Worm (Caenorhabditis elegans) whole organism, young adult: Measurements from ENCODE around the gene lsd-1.

Experiments
- C06A6.2 ChIP-seq: fragments of 200-800 bp; sonication (Bioruptor generic); conservative IDR thresholded peaks from 2 replicates; pipeline ENCODE4 v1.3.6; 2022; ENCODE audit warnings: missing genetic modification characterization, missing compliant biosample characterization
- D2030.7 ChIP-seq: fragments of 200-800 bp; sonication (Bioruptor generic); IDR thresholded peaks from 2 replicates; pipeline ENCODE4 v1.3.6; 2022; ENCODE audit warnings: missing genetic modification reagents, missing genetic modification characterization, missing compliant biosample characterization
- F23B12.7 ChIP-seq: sonication (generic microtip); optimal IDR thresholded peaks from 2 replicates; lab custom pipeline; 2017; ENCODE audit warnings: missing genetic modification characterization, mild to moderate bottlenecking, missing compliant biosample characterization, antibody characterized with exemption, moderate library complexity; ENCODE audit not compliant: insufficient read depth
- F33H1.4 ChIP-seq: fragments of 200-800 bp; sonication (Bioruptor generic); IDR thresholded peaks from 2 replicates; pipeline ENCODE4 v1.3.6; 2022; ENCODE audit warnings: missing genetic modification reagents, missing genetic modification characterization, missing compliant biosample characterization
- F37B4.10 ChIP-seq: fragments of 200-800 bp; sonication (Bioruptor generic); IDR thresholded peaks from 2 replicates; pipeline ENCODE4 v1.3.6; 2022; ENCODE audit warnings: missing genetic modification characterization, missing compliant biosample characterization
- F52B5.7 ChIP-seq: sonication (generic microtip); optimal IDR thresholded peaks from 2 replicates; lab custom pipeline; 2016; ENCODE audit warnings: mild to moderate bottlenecking, missing genetic modification characterization, missing compliant biosample characterization
- F57A8.1 ChIP-seq: fragments of 200-800 bp; sonication (Bioruptor generic); optimal IDR thresholded peaks from 2 replicates; lab custom pipeline; 2018; ENCODE audit warnings: mild to moderate bottlenecking, missing genetic modification characterization, moderate library complexity, missing compliant biosample characterization
- T26A5.8 ChIP-seq: sonication (generic microtip); optimal IDR thresholded peaks from 2 replicates; lab custom pipeline; 2016; ENCODE audit warnings: missing genetic modification characterization, missing compliant biosample characterization
- ama-1 ChIP-seq, 3 experiments: fragments of 150-350 bp in 1 of 3; sonication (generic microtip) in 2 of 3; optimal IDR thresholded peaks; 2 replicates each; lab custom pipeline; 2014 to 2018; ENCODE audit warnings: missing biosample characterization in 2 of 3, missing genetic modification characterization in 2 of 3, missing genetic modification reagents in 2 of 3
- aptf-2 ChIP-seq: fragments of 200-800 bp; sonication (Bioruptor generic); conservative IDR thresholded peaks from 2 replicates; pipeline ENCODE4 v1.3.6; 2022; ENCODE audit warnings: missing genetic modification reagents, missing genetic modification characterization, missing compliant biosample characterization
- aptf-3 ChIP-seq: fragments of 200-800 bp; sonication (Bioruptor generic); IDR thresholded peaks from 2 replicates; pipeline ENCODE4 v1.3.6; 2022; ENCODE audit warnings: missing genetic modification characterization, missing compliant biosample characterization
- atf-7 ChIP-seq: sonication (generic microtip); optimal IDR thresholded peaks from 2 replicates; lab custom pipeline; 2017; ENCODE audit warnings: mild to moderate bottlenecking, missing genetic modification characterization, missing compliant biosample characterization
- attf-5 ChIP-seq: fragments of 200-800 bp; sonication (Bioruptor generic); optimal IDR thresholded peaks from 2 replicates; lab custom pipeline; 2018; ENCODE audit warnings: mild to moderate bottlenecking, missing genetic modification characterization, missing compliant biosample characterization
- attf-6 ChIP-seq: fragments of 200-800 bp; sonication (Bioruptor generic); IDR thresholded peaks from 2 replicates; pipeline ENCODE4 v1.3.6; 2022; ENCODE audit warnings: missing genetic modification reagents, missing genetic modification characterization, missing compliant biosample characterization
- bed-2 ChIP-seq: fragments of 200-800 bp; sonication (Bioruptor generic); IDR thresholded peaks from 2 replicates; pipeline ENCODE4 v1.3.6; 2022; ENCODE audit warnings: missing genetic modification reagents, missing genetic modification characterization, missing compliant biosample characterization
- cebp-2 ChIP-seq: fragments of 200-800 bp; sonication (Bioruptor generic); IDR thresholded peaks from 2 replicates; pipeline ENCODE4 v1.3.6; 2022; ENCODE audit warnings: missing genetic modification characterization, missing compliant biosample characterization
- ceh-91 ChIP-seq: fragments of 200-800 bp; sonication (Bioruptor generic); IDR thresholded peaks from 2 replicates; pipeline ENCODE4 v1.3.6; 2022; ENCODE audit warnings: missing genetic modification reagents, missing genetic modification characterization, missing compliant biosample characterization
- chd-7 ChIP-seq: sonication (generic microtip); optimal IDR thresholded peaks from 2 replicates; lab custom pipeline; 2016; ENCODE audit warnings: mild to moderate bottlenecking, missing genetic modification characterization, moderate library complexity, missing compliant biosample characterization
- die-1 ChIP-seq: sonication (generic microtip); optimal IDR thresholded peaks from 2 replicates; lab custom pipeline; 2016; ENCODE audit warnings: missing genotype, mild to moderate bottlenecking, missing genetic modification characterization, missing compliant biosample characterization
- dpl-1 ChIP-seq: fragments of 150-350 bp; optimal IDR thresholded peaks from 2 replicates; lab custom pipeline; 2014; ENCODE audit warnings: missing biosample characterization, missing genetic modification reagents, missing genetic modification characterization
- efl-1 ChIP-seq: fragments of 150-350 bp; optimal IDR thresholded peaks from 2 replicates; lab custom pipeline; 2014; ENCODE audit warnings: missing biosample characterization, missing genetic modification reagents, missing genetic modification characterization
- egrh-3 ChIP-seq: fragments of 200-800 bp; sonication (Bioruptor generic); IDR thresholded peaks from 2 replicates; pipeline ENCODE4 v1.3.6; 2022; ENCODE audit warnings: missing genetic modification reagents, missing genetic modification characterization, missing compliant biosample characterization
- ekl-4 ChIP-seq: fragments of 200-800 bp; sonication (Bioruptor generic); IDR thresholded peaks from 2 replicates; pipeline ENCODE4 v1.3.6; 2022; ENCODE audit warnings: missing genetic modification reagents, missing genetic modification characterization, missing compliant biosample characterization
- ets-4 ChIP-seq: fragments of 200-800 bp; sonication (Bioruptor generic); optimal IDR thresholded peaks from 2 replicates; lab custom pipeline; 2018; ENCODE audit warnings: mild to moderate bottlenecking, missing genetic modification characterization, missing compliant biosample characterization
- gei-17 ChIP-seq: fragments of 200-800 bp; sonication (Bioruptor generic); optimal IDR thresholded peaks from 2 replicates; lab custom pipeline; 2018; ENCODE audit warnings: mild to moderate bottlenecking, missing genetic modification characterization, missing compliant biosample characterization
- hlh-12 ChIP-seq: sonication (generic microtip); optimal IDR thresholded peaks from 2 replicates; lab custom pipeline; 2016; ENCODE audit warnings: missing genetic modification characterization, missing compliant biosample characterization
- hlh-26 ChIP-seq: fragments of 200-800 bp; sonication (Bioruptor generic); conservative IDR thresholded peaks from 2 replicates; pipeline ENCODE4 v1.3.6; 2022; ENCODE audit warnings: missing genetic modification reagents, missing genetic modification characterization, missing compliant biosample characterization
- hmg-20 ChIP-seq: fragments of 200-800 bp; sonication (Bioruptor generic); IDR thresholded peaks from 2 replicates; pipeline ENCODE4 v1.3.6; 2022; ENCODE audit warnings: missing genetic modification reagents, missing genetic modification characterization, missing compliant biosample characterization
- let-607 ChIP-seq, 2 experiments: fragments of 200-800 bp in 1 of 2; sonication (Bioruptor generic) in 1 of 2; sonication (generic microtip) in 1 of 2; optimal IDR thresholded peaks; 2 replicates each; lab custom pipeline; 2016 to 2018; ENCODE audit warnings: mild to moderate bottlenecking in 2 of 2, missing compliant biosample characterization in 2 of 2, missing genetic modification characterization in 2 of 2, moderate library complexity in 2 of 2, missing genotype in 1 of 2
- lin-35 ChIP-seq, 3 experiments: fragments of 150-350 bp in 2 of 3; sonication (generic microtip) in 1 of 3; optimal IDR thresholded peaks; 2 replicates each; lab custom pipeline; 2014 to 2018; ENCODE audit warnings: missing biosample characterization in 3 of 3, missing genetic modification characterization in 3 of 3, missing genetic modification reagents in 3 of 3
- lin-40 ChIP-seq: sonication (generic microtip); optimal IDR thresholded peaks from 2 replicates; lab custom pipeline; 2016; ENCODE audit warnings: missing genetic modification characterization, mild to moderate bottlenecking, missing compliant biosample characterization, missing genotype, missing genetic modification reagents
- lir-1 ChIP-seq: fragments of 200-800 bp; sonication (Bioruptor generic); conservative IDR thresholded peaks from 2 replicates; pipeline ENCODE4 v1.3.6; 2022; ENCODE audit warnings: missing genetic modification reagents, missing genetic modification characterization, missing compliant biosample characterization
- lsy-27 ChIP-seq: sonication (generic microtip); optimal IDR thresholded peaks from 2 replicates; lab custom pipeline; 2017; ENCODE audit warnings: missing genetic modification characterization, mild to moderate bottlenecking, missing compliant biosample characterization, antibody characterized with exemption, missing genotype, borderline replicate concordance; ENCODE audit not compliant: insufficient read depth
- madf-10 ChIP-seq: sonication (generic microtip); optimal IDR thresholded peaks from 2 replicates; lab custom pipeline; 2016; ENCODE audit warnings: mild to moderate bottlenecking, missing genetic modification characterization, missing compliant biosample characterization
- madf-8 ChIP-seq: fragments of 200-800 bp; sonication (Bioruptor generic); conservative IDR thresholded peaks from 2 replicates; pipeline ENCODE4 v1.3.6; 2022; ENCODE audit warnings: missing genetic modification reagents, missing genetic modification characterization, missing compliant biosample characterization
- mel-28 ChIP-seq: sonication (generic microtip); optimal IDR thresholded peaks from 2 replicates; lab custom pipeline; 2016; ENCODE audit warnings: borderline replicate concordance, mild to moderate bottlenecking, missing genetic modification characterization, missing compliant biosample characterization
- nhr-120 ChIP-seq: fragments of 200-800 bp; sonication (Bioruptor generic); IDR thresholded peaks from 2 replicates; pipeline ENCODE4 v1.3.6; 2022; ENCODE audit warnings: missing genetic modification characterization, missing compliant biosample characterization
- nhr-179 ChIP-seq: sonication (generic microtip); optimal IDR thresholded peaks from 2 replicates; lab custom pipeline; 2016; ENCODE audit warnings: mild to moderate bottlenecking, missing genetic modification characterization, missing compliant biosample characterization
- nhr-27 ChIP-seq: fragments of 200-800 bp; sonication (Bioruptor generic); optimal IDR thresholded peaks from 2 replicates; lab custom pipeline; 2018; ENCODE audit warnings: mild to moderate bottlenecking, missing genetic modification characterization, moderate library complexity, missing compliant biosample characterization
- nhr-80 ChIP-seq: sonication (generic microtip); optimal IDR thresholded peaks from 2 replicates; lab custom pipeline; 2016; ENCODE audit warnings: missing genetic modification characterization, missing compliant biosample characterization
- nhr-90 ChIP-seq: sonication (generic microtip); optimal IDR thresholded peaks from 2 replicates; lab custom pipeline; 2016; ENCODE audit warnings: missing genotype, mild to moderate bottlenecking, missing genetic modification characterization, missing compliant biosample characterization
- pbrm-1 ChIP-seq: fragments of 200-800 bp; sonication (Bioruptor generic); IDR thresholded peaks from 2 replicates; pipeline ENCODE4 v1.3.6; 2022; ENCODE audit warnings: missing genetic modification reagents, missing genetic modification characterization, missing compliant biosample characterization
- pha-4 ChIP-seq: fragments of 150-350 bp; sonication (generic microtip); optimal IDR thresholded peaks from 2 replicates; lab custom pipeline; 2014; ENCODE audit warnings: missing biosample characterization, missing genetic modification reagents, missing genetic modification characterization
- rec-8 ChIP-seq, 2 experiments: sonication (generic microtip); optimal IDR thresholded peaks; 2 replicates each; lab custom pipeline; 2016; ENCODE audit warnings: mild to moderate bottlenecking in 2 of 2, missing genetic modification characterization in 2 of 2, missing genetic modification reagents in 2 of 2, missing genotype in 2 of 2, missing biosample characterization in 1 of 2, missing compliant biosample characterization in 1 of 2, moderate library complexity in 1 of 2
- sdz-38 ChIP-seq: sonication (generic microtip); optimal IDR thresholded peaks from 2 replicates; lab custom pipeline; 2016; ENCODE audit warnings: missing genotype, missing genetic modification characterization, missing compliant biosample characterization
- sptf-2 ChIP-seq: fragments of 200-800 bp; sonication (Bioruptor generic); optimal IDR thresholded peaks from 2 replicates; lab custom pipeline; 2018; ENCODE audit warnings: mild to moderate bottlenecking, missing genetic modification characterization, missing compliant biosample characterization
- tbx-9 ChIP-seq: sonication (generic microtip); optimal IDR thresholded peaks from 2 replicates; lab custom pipeline; 2016; ENCODE audit warnings: borderline replicate concordance, missing genetic modification characterization, inconsistent platforms, missing compliant biosample characterization
- ztf-3 ChIP-seq: fragments of 200-800 bp; sonication (Bioruptor generic); optimal IDR thresholded peaks from 2 replicates; lab custom pipeline; 2018; ENCODE audit warnings: mild to moderate bottlenecking, missing genetic modification characterization, missing compliant biosample characterization
- ztf-6 ChIP-seq: fragments of 200-800 bp; sonication (Bioruptor generic); IDR thresholded peaks from 2 replicates; pipeline ENCODE4 v1.3.6; 2022; ENCODE audit warnings: missing genetic modification reagents, missing genetic modification characterization, missing compliant biosample characterization

lsd-1 gene

ce11 chrX:11924158-11924557 is 24.5 kb upstream of the lsd-1 start, which contains the start of gene F55G7.1 (continued):
- TF ChIP-seq aptf-3 (no peak), let-607 (tag; optimal IDR thresholded peaks at IDR 0.05; lab: Kevin White, UChicago) (no peak), ama-1 (optimal IDR thresholded peaks at IDR 0.05; lab: Kevin White, UChicago) (no peak), ama-1 (GFP tag; optimal IDR thresholded peaks at IDR 0.05; lab: Kevin White, UChicago) (no peak), ets-4 (GFP tag; lab: Kevin White, UChicago) (no peak), lin-40 (tag; lab: Kevin White, UChicago) (peak; percentile 83), nhr-179 (tag; lab: Kevin White, UChicago) (no peak), attf-6 (GFP tag; lab: Robert Waterston, UW) (no peak), bed-2 (GFP tag; lab: Robert Waterston, UW) (no peak), nhr-27 (tag; lab: Kevin White, UChicago) (no peak), F23B12.7 (tag; lab: Kevin White, UChicago) (peak; percentile 21), gei-17 (GFP tag; lab: Kevin White, UChicago) (peak; percentile 92), madf-10 (tag; lab: Kevin White, UChicago) (no peak), attf-5 (no peak), chd-7 (tag; lab: Kevin White, UChicago) (no peak), F52B5.7 (tag; lab: Kevin White, UChicago) (no peak), egrh-3 (GFP tag; lab: Robert Waterston, UW) (no peak), hlh-12 (no peak), ztf-3 (no peak), madf-8 (GFP tag; lab: Robert Waterston, UW) (no peak), D2030.7 (GFP tag; lab: Robert Waterston, UW) (no peak), ceh-91 (GFP tag; lab: Robert Waterston, UW) (no peak), tbx-9 (tag; lab: Kevin White, UChicago) (no peak), nhr-90 (tag; lab: Kevin White, UChicago) (no peak), hmg-20 (peak; percentile 18; the same call in 1 of the 2 replicates), atf-7 (tag; lab: Kevin White, UChicago) (no peak), F57A8.1 (no peak), pha-4 (tag; lab: Kevin White, UChicago) (no peak), efl-1 (GFP tag; lab: Kevin White, UChicago) (no peak), ztf-6 (GFP tag; lab: Robert Waterston, UW) (no peak), lir-1 (no peak), rec-8 (tag; optimal IDR thresholded peaks at IDR 0.05; lab: Kevin White, UChicago) (no peak), nhr-80 (peak; percentile 46), sptf-2 (no peak), hlh-26 (GFP tag; lab: Robert Waterston, UW) (no peak), pbrm-1 (no peak), F33H1.4 (GFP tag; lab: Robert Waterston, UW) (no peak), sdz-38 (tag; lab: Kevin White, UChicago) (no peak), dpl-1 (no peak), die-1 (tag; lab: Kevin White, UChicago) (no peak), ekl-4 (GFP tag; lab: Robert Waterston, UW) (no peak), lsy-27 (no peak), T26A5.8 (tag; lab: Kevin White, UChicago) (no peak), cebp-2 (GFP tag; lab: Robert Waterston, UW) (no peak), lin-35 (GFP tag; optimal IDR thresholded peaks at IDR 0.05; lab: Kevin White, UChicago) (no peak), aptf-2 (no peak), mel-28 (no peak), F37B4.10 (GFP tag; lab: Robert Waterston, UW) (no peak), nhr-120 (GFP tag; lab: Robert Waterston, UW) (no peak), C06A6.2 (GFP tag; lab: Robert Waterston, UW) (0 out of 2 replicates have a peak, but pooled peaks have one; percentile 36)
